Fruit fly (Drosophila melanogaster): ENCODE results near the gene dac.

Gene dac

DNA sequence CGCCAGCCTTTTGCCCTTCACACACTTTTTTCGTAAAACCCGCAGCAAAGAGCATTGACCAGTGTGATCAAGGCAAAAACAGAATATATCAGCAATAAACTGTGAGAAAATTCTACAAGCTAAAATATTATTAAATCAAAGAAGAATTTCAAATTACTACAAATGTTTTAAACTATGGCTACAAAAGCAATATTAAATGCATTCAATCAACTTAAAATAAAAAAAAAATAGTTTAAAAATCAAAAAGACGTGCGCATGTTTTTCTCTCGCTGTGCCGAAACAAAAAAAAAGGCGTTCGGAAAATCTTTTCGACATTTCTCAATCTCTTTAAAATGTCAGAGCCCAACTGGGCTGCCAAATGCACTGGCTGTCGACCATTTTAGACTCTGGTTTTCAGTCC, 12.3 kb upstream of the dac start (continued):
- TF ChIP-seq CG3163 (GFP tag; optimal IDR thresholded peaks at IDR 0.05) (no peak), CG32772 (GFP tag; IDR thresholded peaks at IDR 0.05) (peak; percentile 43; the same call in 1 of the 2 replicates), Ssrp (tag; optimal IDR thresholded peaks at IDR 0.05) (peak; percentile 36), CG1024 (GFP tag; IDR thresholded peaks at IDR 0.05) (0 out of 2 replicates have a peak, but pooled peaks have one; percentile 5), otp (GFP tag; IDR thresholded peaks at IDR 0.05) (0 out of 3 replicates have a peak, but pooled peaks have one; percentile 27), cas (GFP tag; IDR thresholded peaks at IDR 0.05) (0 out of 2 replicates have a peak, but pooled peaks have one; percentile 14), lmd (GFP tag; IDR thresholded peaks at IDR 0.05) (0 out of 2 replicates have a peak, but pooled peaks have one; percentile 6), Pdp1 (GFP tag; optimal IDR thresholded peaks at IDR 0.05) (peak in 1 of 2 experiments; percentile 19)

DNA sequence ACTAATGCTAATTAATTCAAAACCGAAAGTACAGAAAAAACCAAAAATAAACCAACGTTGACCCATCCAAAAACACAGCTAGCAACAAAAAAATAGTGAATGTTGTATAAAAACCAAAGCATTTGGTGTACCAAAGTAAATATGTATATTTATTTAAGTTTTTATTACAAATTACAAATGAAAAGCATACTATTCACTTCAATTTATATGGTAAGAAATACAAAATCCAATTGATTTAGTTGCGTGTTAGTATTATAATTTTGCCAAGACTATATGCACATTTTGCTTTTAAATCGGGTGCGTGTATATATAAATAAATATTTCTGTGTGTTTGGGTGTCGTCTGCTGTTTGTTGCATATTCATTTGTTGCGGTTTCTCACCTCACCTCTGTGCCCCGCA, 11.4 kb upstream of the dac start:
- TF ChIP-seq her (GFP tag; optimal IDR thresholded peaks at IDR 0.05) (no peak), Lim3 (GFP tag; IDR thresholded peaks at IDR 0.05) (no peak), HLH54F (GFP tag; optimal IDR thresholded peaks at IDR 0.05) (no peak), zen (tag; optimal IDR thresholded peaks at IDR 0.05) (no peak), Scr (GFP tag; IDR thresholded peaks at IDR 0.05; ENCODE audit: partially characterized antibody) (no peak), Rfx (GFP tag; IDR thresholded peaks at IDR 0.05) (no peak), Dip2 (GFP tag; IDR thresholded peaks at IDR 0.05) (no peak), CG9932 (GFP tag; IDR thresholded peaks at IDR 0.05) (no peak), H2.0 (GFP tag; IDR thresholded peaks at IDR 0.05) (no peak), CG4282 (GFP tag; optimal IDR thresholded peaks at IDR 0.05) (no peak), Atf6 (GFP tag; IDR thresholded peaks at IDR 0.05) (no peak), CG5245 (GFP tag; optimal IDR thresholded peaks at IDR 0.05) (no peak), ssp (GFP tag; IDR thresholded peaks at IDR 0.05) (no peak), dmrt99B (tag; optimal IDR thresholded peaks at IDR 0.05) (peak; percentile 27), maf-S (GFP tag; optimal IDR thresholded peaks at IDR 0.05) (no peak), ac (GFP tag; optimal IDR thresholded peaks at IDR 0.05) (no peak), Sox102F (GFP tag; optimal IDR thresholded peaks at IDR 0.05) (peak; percentile 1), z (GFP tag; IDR thresholded peaks at IDR 0.05) (no peak), CG10321 (GFP tag; IDR thresholded peaks at IDR 0.05) (no peak), Sox100B (GFP tag; optimal IDR thresholded peaks at IDR 0.05) (peak; percentile 1), vvl (GFP tag; IDR thresholded peaks at IDR 0.05) (no peak), B-H1 (GFP tag; IDR thresholded peaks at IDR 0.05) (no peak), schlank (tag; optimal IDR thresholded peaks at IDR 0.05) (no peak), Drgx (GFP tag; IDR thresholded peaks at IDR 0.05) (peak; percentile 26; the same call in 1 of the 2 replicates), Neu2 (GFP tag; optimal IDR thresholded peaks at IDR 0.05; ENCODE audit: borderline replicate concordance) (no peak), h (optimal IDR thresholded peaks at IDR 0.05) (no peak), CG32772 (GFP tag; IDR thresholded peaks at IDR 0.05) (no peak), tx (GFP tag; optimal IDR thresholded peaks at IDR 0.05) (no peak), CG3847 (GFP tag; IDR thresholded peaks at IDR 0.05) (no peak)

DNA sequence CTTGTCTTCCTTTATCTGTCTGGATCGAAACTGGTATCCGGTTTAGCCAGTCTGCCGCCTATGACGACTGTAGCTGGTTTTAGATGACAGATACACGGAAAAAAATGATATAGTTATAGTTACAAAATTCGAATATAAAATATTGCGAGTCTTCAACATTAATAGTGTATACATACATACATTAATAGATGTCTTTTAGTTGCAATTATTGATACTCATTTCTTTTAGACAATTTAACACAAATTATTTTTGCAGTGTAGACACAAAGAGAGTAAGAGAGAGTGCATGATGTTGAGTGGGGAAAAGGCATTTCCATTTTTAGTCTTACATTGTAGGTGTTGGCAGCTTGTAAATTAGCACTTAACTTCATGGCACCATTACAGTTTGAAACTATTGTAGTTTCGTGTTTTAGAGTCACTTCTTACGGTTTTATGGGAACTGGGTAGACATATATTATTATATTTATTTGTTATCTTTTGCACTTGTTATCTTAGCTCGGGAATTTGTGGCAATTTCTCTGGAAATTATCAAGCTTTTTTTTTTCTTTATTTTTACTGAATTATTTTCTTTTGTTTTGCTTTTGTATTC, 9.5 kb upstream of the dac start:
- TF ChIP-seq CG2678 (tag; optimal IDR thresholded peaks at IDR 0.05) = no peak
- no peak for TF ChIP-seq CG7987 (GFP tag; optimal IDR thresholded peaks at IDR 0.05)
- no peak for TF ChIP-seq bcd (GFP tag; optimal IDR thresholded peaks at IDR 0.05)
- TF ChIP-seq CG15696 (tag; optimal IDR thresholded peaks at IDR 0.05) = no peak
- peak; percentile 95 for TF ChIP-seq gsb-n (tag; optimal IDR thresholded peaks at IDR 0.05)
- TF ChIP-seq esg (GFP tag; conservative IDR thresholded peaks at IDR 0.05) = no peak
- no peak for TF ChIP-seq eyg (GFP tag; optimal IDR thresholded peaks at IDR 0.05)
- no peak for TF ChIP-seq CG2129 (GFP tag; IDR thresholded peaks at IDR 0.05; ENCODE audit: partially characterized antibody)
- TF ChIP-seq Antp (GFP tag; optimal IDR thresholded peaks at IDR 0.05) = no peak
- TF ChIP-seq nau (GFP tag; optimal IDR thresholded peaks at IDR 0.05) = no peak
- peak; percentile 78 for TF ChIP-seq cato (GFP tag; optimal IDR thresholded peaks at IDR 0.05; ENCODE audit: borderline replicate concordance)
- no peak for TF ChIP-seq CG31224 (GFP tag; IDR thresholded peaks at IDR 0.05)
- TF ChIP-seq CG11456 (GFP tag; IDR thresholded peaks at IDR 0.05) = 0 out of 3 replicates have a peak, but pooled peaks have one; percentile 48
- no peak for TF ChIP-seq HmgD (GFP tag; optimal IDR thresholded peaks at IDR 0.05)
- TF ChIP-seq ERR (GFP tag; optimal IDR thresholded peaks at IDR 0.05) = no peak
- TF ChIP-seq Dip2 (GFP tag; IDR thresholded peaks at IDR 0.05) = no peak
- TF ChIP-seq Drgx (GFP tag; IDR thresholded peaks at IDR 0.05) = no peak
- TF ChIP-seq Lim3 (GFP tag; IDR thresholded peaks at IDR 0.05) = no peak

All from whole organism, embryonic.